Fruit fly (Drosophila melanogaster) whole organism, pupa: ENCODE measurements around the gene tth.

Experiments
- CG10348 ChIP-seq: fragments of 200-800 bp; sonication (Bioruptor generic); IDR thresholded peaks from 2 replicates; pipeline ENCODE4 v1.3.6; 2022; ENCODE audit warnings: missing biosample characterization, missing genetic modification characterization
- CG12605 ChIP-seq: fragments of 200-800 bp; sonication (Bioruptor generic); IDR thresholded peaks from 2 replicates; pipeline ENCODE4 v1.3.6; 2022; ENCODE audit warnings: missing biosample characterization, missing genetic modification characterization
- CG13204 ChIP-seq: fragments of 200-800 bp; sonication (Bioruptor generic); optimal IDR thresholded peaks from 2 replicates; lab custom pipeline; 2018; ENCODE audit warnings: missing biosample characterization, mild to moderate bottlenecking, missing genetic modification characterization, moderate library complexity
- CG14655 ChIP-seq: fragments of 200-800 bp; sonication (Bioruptor generic); optimal IDR thresholded peaks from 3 replicates; lab custom pipeline; 2017; ENCODE audit warnings: mild to moderate bottlenecking, missing biosample characterization, missing genetic modification reagents, missing genetic modification characterization
- CG15710 ChIP-seq: fragments of 200-800 bp; sonication (Bioruptor generic); optimal IDR thresholded peaks from 2 replicates; lab custom pipeline; 2018; ENCODE audit warnings: missing biosample characterization, mild to moderate bottlenecking, missing genetic modification characterization, moderate library complexity
- CG17806 ChIP-seq: fragments of 200-800 bp; sonication (Bioruptor generic); optimal IDR thresholded peaks from 2 replicates; lab custom pipeline; 2018; ENCODE audit warnings: missing biosample characterization, mild to moderate bottlenecking, missing genetic modification characterization, moderate library complexity
- CG32121 ChIP-seq: fragments of 200-800 bp; sonication (Bioruptor generic); IDR thresholded peaks from 2 replicates; pipeline ENCODE4 v1.3.6; 2022; ENCODE audit warnings: missing biosample characterization, missing genetic modification characterization
- CG34367 ChIP-seq: fragments of 200-800 bp; sonication (Bioruptor generic); optimal IDR thresholded peaks from 2 replicates; lab custom pipeline; 2018; ENCODE audit warnings: missing biosample characterization, mild to moderate bottlenecking, missing genetic modification characterization
- CG4496 ChIP-seq: fragments of 200-800 bp; sonication (Bioruptor generic); IDR thresholded peaks from 3 replicates; pipeline ENCODE4 v1.3.6; 2022; ENCODE audit warnings: missing biosample characterization, missing genetic modification characterization
- CG8159 ChIP-seq: fragments of 200-800 bp; sonication (Bioruptor generic); optimal IDR thresholded peaks from 3 replicates; lab custom pipeline; 2018; ENCODE audit warnings: missing biosample characterization, mild to moderate bottlenecking, missing genetic modification characterization, moderate library complexity
- CG8301 ChIP-seq: fragments of 200-800 bp; sonication (Bioruptor generic); optimal IDR thresholded peaks from 2 replicates; lab custom pipeline; 2018; ENCODE audit warnings: missing biosample characterization, mild to moderate bottlenecking, missing genetic modification characterization
- CG9948 ChIP-seq: fragments of 200-800 bp; sonication (Bioruptor generic); optimal IDR thresholded peaks from 2 replicates; lab custom pipeline; 2018; ENCODE audit warnings: missing biosample characterization, mild to moderate bottlenecking, missing genetic modification characterization, moderate library complexity
- D1 ChIP-seq: fragments of 200-800 bp; sonication (Bioruptor generic); optimal IDR thresholded peaks from 2 replicates; lab custom pipeline; 2018; ENCODE audit warnings: missing biosample characterization, mild to moderate bottlenecking, missing genetic modification characterization, moderate library complexity
- EcR ChIP-seq: fragments of 200-800 bp; sonication (Bioruptor generic); optimal IDR thresholded peaks from 3 replicates; lab custom pipeline; 2019; ENCODE audit warnings: missing biosample characterization, missing genetic modification characterization, mild to moderate bottlenecking, moderate library complexity, missing genetic modification reagents
- Ets98B ChIP-seq: fragments of 200-800 bp; sonication (Bioruptor generic); IDR thresholded peaks from 2 replicates; pipeline ENCODE4 v1.3.6; 2022; ENCODE audit warnings: missing biosample characterization, missing genetic modification characterization
- Pif1A ChIP-seq: fragments of 200-800 bp; sonication (Bioruptor generic); optimal IDR thresholded peaks from 3 replicates; lab custom pipeline; 2016; ENCODE audit warnings: missing biosample characterization, missing genetic modification characterization
- Pif1B ChIP-seq: fragments of 200-800 bp; sonication (Bioruptor generic); optimal IDR thresholded peaks from 3 replicates; lab custom pipeline; 2016; ENCODE audit warnings: missing biosample characterization, missing genetic modification characterization
- Snoo ChIP-seq: fragments of 200-800 bp; sonication (Bioruptor generic); optimal IDR thresholded peaks from 3 replicates; lab custom pipeline; 2017; ENCODE audit warnings: missing biosample characterization, mild to moderate bottlenecking, missing genetic modification characterization, inconsistent platforms
- fd96Ca ChIP-seq: fragments of 200-800 bp; sonication (Bioruptor generic); IDR thresholded peaks from 3 replicates; pipeline ENCODE4 v1.3.6; 2022; ENCODE audit warnings: missing biosample characterization, missing genetic modification characterization
- gl ChIP-seq: fragments of 200-800 bp; sonication (Bioruptor generic); optimal IDR thresholded peaks from 2 replicates; lab custom pipeline; 2018; ENCODE audit warnings: missing biosample characterization, mild to moderate bottlenecking, missing genetic modification characterization
- rn ChIP-seq: fragments of 200-800 bp; sonication (Bioruptor generic); IDR thresholded peaks from 2 replicates; pipeline ENCODE4 v1.3.6; 2022; ENCODE audit warnings: missing biosample characterization, missing genetic modification characterization

Gene tth

dm6 chrX:13616417-13617050, at the start of gene tth, which contains the start of gene Tango2:
tth (minus strand) TSS chrX:13616586.
Tango2 (plus strand) TSS chrX:13616989.
- TF ChIP-seq Ets98B (peak; percentile 88), fd96Ca (peak; percentile 63; the same call in 2 of the 3 replicates), gl (peak; percentile 31), CG10348 (GFP tag; lab: Robert Waterston, UW) (0 out of 2 replicates have a peak, but pooled peaks have one; percentile 16), CG34367 (tag; lab: Kevin White, UChicago) (peak; percentile 76), CG15710 (peak; percentile 81), CG9948 (tag; lab: Kevin White, UChicago) (peak; percentile 71), CG32121 (GFP tag; lab: Robert Waterston, UW) (peak; percentile 90), CG14655 (no peak), EcR (GFP tag; lab: Kevin White, UChicago) (no peak), Snoo (tag; lab: Kevin White, UChicago) (peak; percentile 88), CG13204 (GFP tag; lab: Kevin White, UChicago) (no peak), rn (GFP tag; lab: Robert Waterston, UW) (0 out of 2 replicates have a peak, but pooled peaks have one; percentile 35), CG8159 (peak; percentile 67), Pif1A (GFP tag; lab: Kevin White, UChicago) (no peak), D1 (tag; lab: Kevin White, UChicago) (no peak), Pif1B (GFP tag; lab: Kevin White, UChicago) (peak; percentile 85), CG17806 (tag; lab: Kevin White, UChicago) (peak; percentile 68), CG4496 (GFP tag; lab: Robert Waterston, UW) (peak; percentile 87), CG8301 (tag; lab: Kevin White, UChicago) (peak; percentile 66), CG12605 (GFP tag; lab: Robert Waterston, UW) (peak; percentile 76)

dm6 chrX:13651170-13651569, 34.8 kb upstream of the tth start:
- no peak for TF ChIP-seq D1 (tag; lab: Kevin White, UChicago)
- TF ChIP-seq CG32121 (GFP tag; lab: Robert Waterston, UW), result no peak
- TF ChIP-seq CG8301 (tag; lab: Kevin White, UChicago), result no peak
- TF ChIP-seq Pif1B (GFP tag; lab: Kevin White, UChicago), result no peak
- TF ChIP-seq CG12605 (GFP tag; lab: Robert Waterston, UW), result no peak
- no peak for TF ChIP-seq CG9948 (tag; lab: Kevin White, UChicago)
- TF ChIP-seq Pif1A (GFP tag; lab: Kevin White, UChicago), result no peak
- no peak for TF ChIP-seq CG17806 (tag; lab: Kevin White, UChicago)
- no peak for TF ChIP-seq CG10348 (GFP tag; lab: Robert Waterston, UW)
- TF ChIP-seq rn (GFP tag; lab: Robert Waterston, UW), result no peak
- no peak for TF ChIP-seq gl
- no peak for TF ChIP-seq CG14655

DNA sequence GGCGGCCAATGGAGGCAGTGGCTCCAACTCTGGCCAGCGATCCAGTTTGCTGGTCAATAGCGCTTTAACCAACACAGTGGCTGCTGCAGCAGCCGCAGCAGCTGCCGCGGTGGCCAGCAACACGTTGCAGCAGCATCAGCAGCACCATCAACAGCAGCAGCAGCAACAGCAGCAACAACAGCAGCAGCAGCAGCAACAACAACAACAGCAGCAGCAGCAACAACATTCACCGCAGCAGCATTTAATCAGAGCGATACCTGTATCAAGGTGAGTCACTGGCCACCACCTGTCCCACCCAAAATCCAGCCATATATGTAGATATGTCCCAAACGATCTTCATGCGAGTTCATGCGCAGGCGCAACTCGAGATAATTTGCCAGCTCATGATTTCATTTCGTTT, 33.4 kb upstream of the tth start:
- TF ChIP-seq CG8301 (tag; lab: Kevin White, UChicago) (no peak), Pif1A (GFP tag; lab: Kevin White, UChicago) (no peak), D1 (tag; lab: Kevin White, UChicago) (no peak), CG34367 (tag; lab: Kevin White, UChicago) (no peak), Snoo (tag; lab: Kevin White, UChicago) (no peak)

DNA sequence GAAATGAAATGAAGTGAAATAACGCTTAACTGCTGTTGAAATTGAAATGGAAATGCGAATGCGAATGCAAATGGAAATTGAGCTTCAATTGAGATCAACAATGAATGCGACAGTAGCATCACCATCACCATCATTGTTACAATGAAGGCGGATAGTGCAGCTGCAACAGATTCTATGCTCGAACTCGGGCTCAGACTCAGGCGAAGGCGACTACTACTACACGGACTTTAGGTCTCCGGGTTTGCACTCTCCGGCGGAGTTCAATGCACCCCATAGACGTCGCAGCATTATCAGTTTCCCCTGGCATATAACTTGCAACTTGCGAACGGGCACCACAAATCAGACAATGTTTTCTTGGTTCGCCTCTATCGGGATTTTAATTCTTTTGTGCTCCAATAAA, 32.4 kb upstream of the tth start:
- TF ChIP-seq Pif1B (GFP tag; lab: Kevin White, UChicago) (no peak), EcR (GFP tag; lab: Kevin White, UChicago) (peak; percentile 79), Pif1A (GFP tag; lab: Kevin White, UChicago) (no peak)

DNA sequence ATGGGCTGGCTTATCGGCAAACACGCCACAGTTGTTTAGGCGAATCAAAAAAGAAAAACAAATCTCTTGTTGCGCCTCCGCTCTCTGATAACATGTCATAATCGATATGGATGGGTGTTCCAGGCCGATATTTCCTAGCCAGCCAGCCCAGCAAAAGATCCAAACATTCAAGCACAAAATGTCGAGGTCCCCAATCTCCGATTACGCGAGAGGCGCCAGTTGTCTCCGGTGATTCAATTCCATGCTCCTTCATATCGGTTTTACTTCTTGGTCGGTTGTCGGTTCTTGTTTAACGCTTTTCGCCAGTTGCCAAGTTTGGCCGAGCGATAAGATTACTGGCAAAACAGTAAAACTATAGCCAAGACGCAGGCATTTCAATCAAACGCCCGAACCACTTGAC, 29.8 kb upstream of the tth start:
- TF ChIP-seq D1 (tag; lab: Kevin White, UChicago) (no peak), Ets98B (no peak), CG14655 (no peak), CG34367 (tag; lab: Kevin White, UChicago) (no peak), Pif1A (GFP tag; lab: Kevin White, UChicago) (no peak), gl (no peak), rn (GFP tag; lab: Robert Waterston, UW) (no peak), CG13204 (GFP tag; lab: Kevin White, UChicago) (no peak), CG8301 (tag; lab: Kevin White, UChicago) (no peak), CG17806 (tag; lab: Kevin White, UChicago) (no peak), Snoo (tag; lab: Kevin White, UChicago) (no peak), CG4496 (GFP tag; lab: Robert Waterston, UW) (no peak), EcR (GFP tag; lab: Kevin White, UChicago) (no peak), fd96Ca (no peak), CG9948 (tag; lab: Kevin White, UChicago) (no peak), CG10348 (GFP tag; lab: Robert Waterston, UW) (no peak), CG32121 (GFP tag; lab: Robert Waterston, UW) (no peak)

- TF ChIP-seq CG8159, result peak; percentile 38
- TF ChIP-seq EcR (GFP tag; lab: Kevin White, UChicago), result peak; percentile 61
- TF ChIP-seq CG34367 (tag; lab: Kevin White, UChicago), result peak; percentile 41
- TF ChIP-seq CG8301 (tag; lab: Kevin White, UChicago), result no peak
- TF ChIP-seq D1 (tag; lab: Kevin White, UChicago), result no peak
- TF ChIP-seq fd96Ca, result no peak
- TF ChIP-seq CG9948 (tag; lab: Kevin White, UChicago), result no peak
- TF ChIP-seq Ets98B, result peak; percentile 19; the same call in 1 of the 2 replicates
- no peak for TF ChIP-seq CG10348 (GFP tag; lab: Robert Waterston, UW)
- TF ChIP-seq CG17806 (tag; lab: Kevin White, UChicago), result no peak
- TF ChIP-seq rn (GFP tag; lab: Robert Waterston, UW), result no peak
- TF ChIP-seq CG12605 (GFP tag; lab: Robert Waterston, UW), result no peak
- TF ChIP-seq gl, result peak; percentile 80
- TF ChIP-seq Snoo (tag; lab: Kevin White, UChicago), result peak; percentile 41
- TF ChIP-seq CG4496 (GFP tag; lab: Robert Waterston, UW), result peak; percentile 49; the same call in 2 of the 3 replicates
- peak; percentile 78 for TF ChIP-seq CG13204 (GFP tag; lab: Kevin White, UChicago)
- TF ChIP-seq CG15710, result peak; percentile 46
- peak; percentile 69 for TF ChIP-seq Pif1B (GFP tag; lab: Kevin White, UChicago)
- peak; percentile 5 for TF ChIP-seq CG14655
- TF ChIP-seq Pif1A (GFP tag; lab: Kevin White, UChicago), result peak; percentile 56
These were observed 28.5 kb upstream of the tth start for dm6 chrX:13644696-13645393.
